Worm (Caenorhabditis elegans) whole organism, late embryonic: ENCODE results near the gene nck-1.

ENCODE experiments used
- F13H6.1 ChIP-seq: sonication (generic microtip); optimal IDR thresholded peaks from 2 replicates; lab custom pipeline; 2016; ENCODE audit warnings: missing genetic modification characterization, missing compliant biosample characterization
- dmd-4 ChIP-seq: sonication (generic microtip); optimal IDR thresholded peaks from 2 replicates; lab custom pipeline; 2016; ENCODE audit warnings: borderline replicate concordance, missing genetic modification characterization, missing compliant biosample characterization
- elt-2 ChIP-seq: sonication (generic microtip); optimal IDR thresholded peaks from 2 replicates; lab custom pipeline; 2016; ENCODE audit warnings: missing genetic modification reagents, missing genetic modification characterization, missing compliant biosample characterization
- hlh-6 ChIP-seq: sonication (generic microtip); optimal IDR thresholded peaks from 2 replicates; lab custom pipeline; 2016; ENCODE audit warnings: missing genotype, missing genetic modification characterization, missing compliant biosample characterization
- madf-2 ChIP-seq: sonication (generic microtip); optimal IDR thresholded peaks from 2 replicates; lab custom pipeline; 2017; ENCODE audit warnings: missing genetic modification characterization, missing compliant biosample characterization
- ztf-16 ChIP-seq: sonication (generic microtip); optimal IDR thresholded peaks from 2 replicates; lab custom pipeline; 2017; ENCODE audit warnings: missing genetic modification characterization, missing compliant biosample characterization

- no peak for TF ChIP-seq F13H6.1 (tag; lab: Kevin White, UChicago)
- TF ChIP-seq ztf-16 (tag; lab: Kevin White, UChicago) = no peak
- TF ChIP-seq madf-2 (tag; lab: Kevin White, UChicago) = no peak
- no peak for TF ChIP-seq hlh-6 (tag; lab: Kevin White, UChicago)
- TF ChIP-seq dmd-4 (tag; lab: Kevin White, UChicago) = no peak
- no peak for TF ChIP-seq elt-2 (tag; lab: Kevin White, UChicago)
Measured at ce11 chrX:4157896-4158295, 4.7 kb upstream of the nck-1 start.
